Fruit fly (Drosophila melanogaster): ENCODE results near the gene snf.

The snf gene

dm6 chrX:5332259-5332862, 23.3 kb downstream of the snf start, which contains the start of gene CanB (continued):
- TF ChIP-seq fru (optimal IDR thresholded peaks at IDR 0.05) (no peak), sr (GFP tag; IDR thresholded peaks at IDR 0.05) (no peak), nerfin-2 (GFP tag; IDR thresholded peaks at IDR 0.05; ENCODE audit: partially characterized antibody) (no peak; the same call in 1 of the 2 replicates), CG11560 (tag; IDR thresholded peaks at IDR 0.05) (no peak), dysf (GFP tag; IDR thresholded peaks at IDR 0.05) (no peak), lab (GFP tag; optimal IDR thresholded peaks at IDR 0.05) (no peak), cato (GFP tag; optimal IDR thresholded peaks at IDR 0.05; ENCODE audit: borderline replicate concordance) (no peak), gsb-n (tag; optimal IDR thresholded peaks at IDR 0.05) (no peak), D19A (tag; optimal IDR thresholded peaks at IDR 0.05) (no peak), E2f1 (GFP tag; IDR thresholded peaks at IDR 0.05) (no peak), sug (tag; optimal IDR thresholded peaks at IDR 0.05) (no peak), pan (optimal IDR thresholded peaks at IDR 0.05) (no peak), pan (GFP tag; optimal IDR thresholded peaks at IDR 0.05 in 1 of 2, IDR thresholded peaks at IDR 0.05 in 1 of 2) (no peak), Sox100B (GFP tag; optimal IDR thresholded peaks at IDR 0.05) (no peak), CG9437 (GFP tag; optimal IDR thresholded peaks at IDR 0.05) (no peak), sob (GFP tag; IDR thresholded peaks at IDR 0.05) (no peak), Chrac-16 (GFP tag; optimal IDR thresholded peaks at IDR 0.05) (no peak), CG12744 (GFP tag; optimal IDR thresholded peaks at IDR 0.05) (peak; percentile 42), luna (GFP tag; optimal IDR thresholded peaks at IDR 0.05) (no peak), CG12659 (GFP tag; optimal IDR thresholded peaks at IDR 0.05) (no peak), fd3F (GFP tag; optimal IDR thresholded peaks at IDR 0.05) (no peak), toy (GFP tag; IDR thresholded peaks at IDR 0.05) (no peak), B-H1 (GFP tag; IDR thresholded peaks at IDR 0.05) (no peak), Hsf (GFP tag; optimal IDR thresholded peaks at IDR 0.05) (no peak), CG33557 (GFP tag; optimal IDR thresholded peaks at IDR 0.05) (no peak), ab (GFP tag; optimal IDR thresholded peaks at IDR 0.05) (no peak), H15 (GFP tag; IDR thresholded peaks at IDR 0.05) (no peak), dmrt11E (tag; optimal IDR thresholded peaks at IDR 0.05) (no peak), CG2116 (GFP tag; optimal IDR thresholded peaks at IDR 0.05) (peak; percentile 60), CG8290 (GFP tag; optimal IDR thresholded peaks at IDR 0.05) (peak; percentile 53), CG8290 (tag; optimal IDR thresholded peaks at IDR 0.05) (peak; percentile 10 to 30), CG1832 (GFP tag; optimal IDR thresholded peaks at IDR 0.05) (no peak), CG6813 (GFP tag; optimal IDR thresholded peaks at IDR 0.05) (no peak), CG6854 (GFP tag; optimal IDR thresholded peaks at IDR 0.05) (no peak), CG14441 (GFP tag; IDR thresholded peaks at IDR 0.05) (no peak), ranshi (GFP tag; IDR thresholded peaks at IDR 0.05) (no peak), NC2β (GFP tag; optimal IDR thresholded peaks at IDR 0.05) (no peak), CG42726 (GFP tag; IDR thresholded peaks at IDR 0.05; ENCODE audit: partially characterized antibody) (no peak), CG4617 (GFP tag; optimal IDR thresholded peaks at IDR 0.05; ENCODE audit: borderline replicate concordance) (no peak), Asciz (GFP tag; optimal IDR thresholded peaks at IDR 0.05) (no peak), CG9932 (GFP tag; IDR thresholded peaks at IDR 0.05) (peak; percentile 34; the same call in 1 of the 2 replicates), crp (GFP tag; optimal IDR thresholded peaks at IDR 0.05) (peak in 1 of 2 experiments; percentile 46), CG4360 (GFP tag; IDR thresholded peaks at IDR 0.05) (no peak), sna (GFP tag; IDR thresholded peaks at IDR 0.05; ENCODE audit: partially characterized antibody) (peak; percentile 52; the same call in 1 of the 2 replicates), inv (GFP tag; IDR thresholded peaks at IDR 0.05; ENCODE audit: partially characterized antibody) (peak; percentile 38; the same call in 1 of the 2 replicates), Optix (GFP tag; IDR thresholded peaks at IDR 0.05) (no peak), sim (GFP tag; IDR thresholded peaks at IDR 0.05) (no peak), CG15073 (GFP tag; optimal IDR thresholded peaks at IDR 0.05) (no peak), kay (GFP tag; optimal IDR thresholded peaks at IDR 0.05) (no peak), cwo (GFP tag; optimal IDR thresholded peaks at IDR 0.05) (no peak), ci (GFP tag; IDR thresholded peaks at IDR 0.05) (0 out of 3 replicates have a peak, but pooled peaks have one; percentile 8)

Data from whole organism, embryonic.